Fruit fly (Drosophila melanogaster): ENCODE measurements around the gene Septin2.

Septin2 gene

dm6 chr3R:20549855-20550603 lies 38.1 kb downstream of the Septin2 start (continued):
- no peak for TF ChIP-seq unc-4 (GFP tag; IDR thresholded peaks at IDR 0.05; ENCODE audit: partially characterized antibody)
- 0 out of 2 replicates have a peak, but pooled peaks have one; percentile 27 for TF ChIP-seq CG42726 (GFP tag; IDR thresholded peaks at IDR 0.05; ENCODE audit: partially characterized antibody)
- peak; percentile 73 for TF ChIP-seq CG13296 (GFP tag; optimal IDR thresholded peaks at IDR 0.05)
- peak; percentile 37; the same call in 1 of the 2 replicates for TF ChIP-seq CG43689 (GFP tag; IDR thresholded peaks at IDR 0.05)
- TF ChIP-seq Ravus (GFP tag; IDR thresholded peaks at IDR 0.05), result peak; percentile 40; the same call in 1 of the 2 replicates
- TF ChIP-seq HmgZ (tag; optimal IDR thresholded peaks at IDR 0.05), result peak; percentile 91
- TF ChIP-seq ftz-f1 (GFP tag; optimal IDR thresholded peaks at IDR 0.05), result no peak
- TF ChIP-seq CG17361 (GFP tag; IDR thresholded peaks at IDR 0.05), result peak; percentile 85
- peak; percentile 68 for TF ChIP-seq Max (GFP tag; optimal IDR thresholded peaks at IDR 0.05)
- TF ChIP-seq pum (GFP tag; optimal IDR thresholded peaks at IDR 0.05), result peak; percentile 12
- peak; percentile 16 for TF ChIP-seq Mes4 (GFP tag; optimal IDR thresholded peaks at IDR 0.05)
- peak; percentile 25 for TF ChIP-seq CG10565 (GFP tag; optimal IDR thresholded peaks at IDR 0.05)
- peak; percentile 77 for TF ChIP-seq ttk (GFP tag; IDR thresholded peaks at IDR 0.05)
- TF ChIP-seq Dek (tag; optimal IDR thresholded peaks at IDR 0.05), result peak; percentile 67
- peak; percentile 55 for TF ChIP-seq CG10431 (GFP tag; optimal IDR thresholded peaks at IDR 0.05)
- TF ChIP-seq da (GFP tag; optimal IDR thresholded peaks at IDR 0.05), result no peak
- TF ChIP-seq Nf-YA (GFP tag; IDR thresholded peaks at IDR 0.05), result peak; percentile 66
- TF ChIP-seq CG12744 (GFP tag; optimal IDR thresholded peaks at IDR 0.05), result no peak
- no peak; the same call in 1 of the 2 replicates for TF ChIP-seq Lim3 (GFP tag; IDR thresholded peaks at IDR 0.05)
- peak; percentile 70 for TF ChIP-seq Chrac-16 (GFP tag; optimal IDR thresholded peaks at IDR 0.05)
- TF ChIP-seq Sox100B (GFP tag; optimal IDR thresholded peaks at IDR 0.05), result peak; percentile 82
- no peak for TF ChIP-seq Elba2 (GFP tag; optimal IDR thresholded peaks at IDR 0.05)
- TF ChIP-seq Taf1 (GFP tag; IDR thresholded peaks at IDR 0.05), result peak; percentile 48; the same call in 1 of the 2 replicates
- peak; percentile 54; the same call in 1 of the 2 replicates for TF ChIP-seq Dip2 (GFP tag; IDR thresholded peaks at IDR 0.05)
- peak; percentile 42; the same call in 1 of the 2 replicates for TF ChIP-seq E2f2 (GFP tag; IDR thresholded peaks at IDR 0.05)
- TF ChIP-seq tna (GFP tag; IDR thresholded peaks at IDR 0.05; ENCODE audit: partially characterized antibody), result no peak
- peak; percentile 62; the same call in 1 of the 2 replicates for TF ChIP-seq dan (GFP tag; IDR thresholded peaks at IDR 0.05)
- no peak for TF ChIP-seq CHES-1-like (GFP tag; optimal IDR thresholded peaks at IDR 0.05)
- peak; percentile 88 for TF ChIP-seq Meics (GFP tag; optimal IDR thresholded peaks at IDR 0.05)
- TF ChIP-seq sima (GFP tag; optimal IDR thresholded peaks at IDR 0.05), result no peak
- TF ChIP-seq CG3847 (GFP tag; IDR thresholded peaks at IDR 0.05), result peak; percentile 81
- TF ChIP-seq CG14050 (GFP tag; IDR thresholded peaks at IDR 0.05), result peak; percentile 74
- peak; percentile 76 for TF ChIP-seq CG6854 (GFP tag; optimal IDR thresholded peaks at IDR 0.05)
- peak; percentile 63 for TF ChIP-seq ro (GFP tag; IDR thresholded peaks at IDR 0.05)
- peak; percentile 68 for TF ChIP-seq ewg (GFP tag; optimal IDR thresholded peaks at IDR 0.05)
- peak; percentile 65 for TF ChIP-seq gcm2 (GFP tag; optimal IDR thresholded peaks at IDR 0.05)
- peak; percentile 50 for TF ChIP-seq dimm (GFP tag; IDR thresholded peaks at IDR 0.05)
- TF ChIP-seq CG17359 (tag; optimal IDR thresholded peaks at IDR 0.05), result peak; percentile 88
- peak; percentile 91 for TF ChIP-seq Ptx1 (GFP tag; IDR thresholded peaks at IDR 0.05)
- peak; percentile 84 for TF ChIP-seq gsb (GFP tag; IDR thresholded peaks at IDR 0.05)
- peak; percentile 18 for TF ChIP-seq Atf3 (GFP tag; optimal IDR thresholded peaks at IDR 0.05)
- TF ChIP-seq NK7.1 (GFP tag; optimal IDR thresholded peaks at IDR 0.05), result no peak
- peak; percentile 85 for TF ChIP-seq CG10366 (GFP tag; IDR thresholded peaks at IDR 0.05)
- no peak for TF ChIP-seq maf-S (GFP tag; optimal IDR thresholded peaks at IDR 0.05)
- TF ChIP-seq MBD-R2 (GFP tag; IDR thresholded peaks at IDR 0.05), result peak; percentile 62
- TF ChIP-seq CG33557 (GFP tag; optimal IDR thresholded peaks at IDR 0.05), result peak; percentile 76
- TF ChIP-seq toy (GFP tag; IDR thresholded peaks at IDR 0.05), result peak; percentile 69; the same call in 1 of the 2 replicates
- TF ChIP-seq insv (GFP tag; optimal IDR thresholded peaks at IDR 0.05), result no peak
- TF ChIP-seq NfI (GFP tag; optimal IDR thresholded peaks at IDR 0.05), result peak; percentile 88
- TF ChIP-seq CG9817 (tag; optimal IDR thresholded peaks at IDR 0.05), result peak; percentile 88
